Worm (Caenorhabditis elegans): Measurements from ENCODE around the gene T21C12.4.

Gene T21C12.4

ce11 chrIII:10557910-10558309 is at the start of gene T21C12.4:
Gene T21C12.4, minus strand, starts transcription at chrIII:10558010.
- no peak for TF ChIP-seq zfp-3 (GFP tag; conservative IDR thresholded peaks at IDR 0.05)
- peak in 1 of 2 experiments; percentile 35 for TF ChIP-seq unc-62 (GFP tag; optimal IDR thresholded peaks at IDR 0.05 in 1 of 2)
- no peak for TF ChIP-seq unc-62 (tag; optimal IDR thresholded peaks at IDR 0.05)
- no peak for TF ChIP-seq D1046.2 (GFP tag; IDR thresholded peaks at IDR 0.05)
- TF ChIP-seq snpc-4 (tag; optimal IDR thresholded peaks at IDR 0.05) = no peak
- no peak for TF ChIP-seq F10B5.3 (tag; optimal IDR thresholded peaks at IDR 0.05)
- no peak for TF ChIP-seq nhr-77 (tag; optimal IDR thresholded peaks at IDR 0.05)
- no peak for TF ChIP-seq ceh-62 (tag; optimal IDR thresholded peaks at IDR 0.05)
- TF ChIP-seq T26A8.4 (GFP tag; IDR thresholded peaks at IDR 0.05) = no peak
- TF ChIP-seq unc-39 (tag; optimal IDR thresholded peaks at IDR 0.05) = no peak
- TF ChIP-seq nhr-102 (tag; optimal IDR thresholded peaks at IDR 0.05) = no peak
- TF ChIP-seq nhr-6 (tag; optimal IDR thresholded peaks at IDR 0.05) = no peak
- TF ChIP-seq aha-1 (tag) = peak; percentile 4
- no peak for TF ChIP-seq rbr-2 (tag; optimal IDR thresholded peaks at IDR 0.05)

- TF ChIP-seq F10B5.3 (tag; optimal IDR thresholded peaks at IDR 0.05) (no peak), sdz-12 (GFP tag; optimal IDR thresholded peaks at IDR 0.05) (no peak), nhr-42 (GFP tag; IDR thresholded peaks at IDR 0.05) (no peak), aly-2 (tag; optimal IDR thresholded peaks at IDR 0.05) (no peak), spr-3 (GFP tag; optimal IDR thresholded peaks at IDR 0.05) (no peak), mep-1 (tag; optimal IDR thresholded peaks at IDR 0.05) (no peak), Y48G9A.11 (GFP tag; IDR thresholded peaks at IDR 0.05) (no peak), lsy-2 (tag; optimal IDR thresholded peaks at IDR 0.05) (no peak), unc-62 (GFP tag; optimal IDR thresholded peaks at IDR 0.05 in 1 of 2) (no peak), unc-62 (tag; optimal IDR thresholded peaks at IDR 0.05) (no peak), ztf-7 (tag; optimal IDR thresholded peaks at IDR 0.05) (no peak), Y5F2A.4 (GFP tag; optimal IDR thresholded peaks at IDR 0.05) (no peak), nhr-6 (tag; optimal IDR thresholded peaks at IDR 0.05) (no peak), ZK546.5 (tag; optimal IDR thresholded peaks at IDR 0.05) (no peak), hmg-1.1 (GFP tag; IDR thresholded peaks at IDR 0.05) (no peak), ceh-32 (tag; optimal IDR thresholded peaks at IDR 0.05; ENCODE audit: poor library complexity) (no peak), daf-16 (GFP tag; optimal IDR thresholded peaks at IDR 0.05) (no peak), daf-16 (tag; optimal IDR thresholded peaks at IDR 0.05) (no peak), zfp-3 (GFP tag; conservative IDR thresholded peaks at IDR 0.05) (no peak), nhr-237 (tag; optimal IDR thresholded peaks at IDR 0.05) (no peak)
These were observed 47.2 kb upstream of the T21C12.4 start, which contains the start of gene rabx-5 for ce11 chrIII:10605049-10605448. Gene rabx-5, plus strand, starts transcription at chrIII:10605349.

ce11 chrIII:10604325-10604724 is 46.5 kb upstream of the T21C12.4 start:
- peak in 1 of 2 experiments; percentile 28 for TF ChIP-seq unc-62 (GFP tag; optimal IDR thresholded peaks at IDR 0.05 in 1 of 2)
- TF ChIP-seq unc-62 (tag; optimal IDR thresholded peaks at IDR 0.05) = no peak
- TF ChIP-seq tra-1 (GFP tag; IDR thresholded peaks at IDR 0.05) = no peak
- TF ChIP-seq cey-2 (tag; optimal IDR thresholded peaks at IDR 0.05; ENCODE audit: borderline replicate concordance, insufficient read depth) = no peak
- no peak for TF ChIP-seq nhr-48 (tag; optimal IDR thresholded peaks at IDR 0.05)
- TF ChIP-seq aha-1 (tag) = peak; percentile 46
- no peak for TF ChIP-seq ama-1 (optimal IDR thresholded peaks at IDR 0.05)
- TF ChIP-seq F26F4.8 (GFP tag; conservative IDR thresholded peaks at IDR 0.05) = no peak
- TF ChIP-seq nhr-237 (tag; optimal IDR thresholded peaks at IDR 0.05) = no peak
- no peak for TF ChIP-seq T20F7.1 (GFP tag; optimal IDR thresholded peaks at IDR 0.05)
- TF ChIP-seq zip-2 (tag; optimal IDR thresholded peaks at IDR 0.05) = no peak
- no peak for TF ChIP-seq hif-1 (tag; optimal IDR thresholded peaks at IDR 0.05)
- TF ChIP-seq hlh-11 (tag; optimal IDR thresholded peaks at IDR 0.05) = no peak
- no peak for TF ChIP-seq sdz-12 (GFP tag; optimal IDR thresholded peaks at IDR 0.05)
- TF ChIP-seq hlh-30 (tag; optimal IDR thresholded peaks at IDR 0.05; ENCODE audit: insufficient read depth) = peak; percentile 44
- no peak for TF ChIP-seq mes-2 (tag; optimal IDR thresholded peaks at IDR 0.05; ENCODE audit: poor library complexity, severe bottlenecking)
- no peak for TF ChIP-seq lin-29 (GFP tag; IDR thresholded peaks at IDR 0.05)
- TF ChIP-seq madf-5 (GFP tag; IDR thresholded peaks at IDR 0.05) = no peak
- TF ChIP-seq egl-43 (GFP tag; IDR thresholded peaks at IDR 0.05) = no peak
- no peak for TF ChIP-seq dpl-1 (GFP tag; optimal IDR thresholded peaks at IDR 0.05)
- no peak for TF ChIP-seq spr-1 (tag; optimal IDR thresholded peaks at IDR 0.05)
- TF ChIP-seq mxl-2 (GFP tag; conservative IDR thresholded peaks at IDR 0.05) = no peak
- peak in 1 of 2 experiments; percentile 19 for TF ChIP-seq lsy-2 (tag; optimal IDR thresholded peaks at IDR 0.05)
- TF ChIP-seq daf-8 (GFP tag; IDR thresholded peaks at IDR 0.05) = no peak
- TF ChIP-seq lin-39 (tag; optimal IDR thresholded peaks at IDR 0.05) = no peak
- 0 out of 2 replicates have a peak, but pooled peaks have one; percentile 35 for TF ChIP-seq ctbp-1 (GFP tag; IDR thresholded peaks at IDR 0.05)
